Fruit fly (Drosophila melanogaster) whole organism, prepupa: ENCODE results near the gene CG14441.
A peak's percentile ranks its signal among the peaks of the same experiment; 100 is the strongest.

ENCODE experiments used
- Blimp-1 ChIP-seq: fragments of 200-800 bp; sonication (Bioruptor generic); optimal IDR thresholded peaks from 3 replicates; lab custom pipeline; 2017; ENCODE audit warnings: missing biosample characterization, missing genetic modification characterization, mild to moderate bottlenecking, moderate library complexity, missing genetic modification reagents
- CG10631 ChIP-seq: fragments of 200-800 bp; sonication (Bioruptor generic); optimal IDR thresholded peaks from 2 replicates; lab custom pipeline; 2016; ENCODE audit warnings: missing biosample characterization, missing genetic modification characterization
- CG11294 ChIP-seq: fragments of 200-800 bp; sonication (Bioruptor generic); IDR thresholded peaks from 2 replicates; pipeline ENCODE4 v1.3.6; 2022; ENCODE audit warnings: missing biosample characterization, missing genetic modification characterization
- CG11902 ChIP-seq: fragments of 200-800 bp; sonication (Bioruptor generic); optimal IDR thresholded peaks from 3 replicates; lab custom pipeline; 2016; ENCODE audit warnings: missing biosample characterization, missing genetic modification characterization
- CG15336 ChIP-seq: fragments of 200-800 bp; sonication (Bioruptor generic); IDR thresholded peaks from 2 replicates; pipeline ENCODE4 v1.3.6; 2022; ENCODE audit warnings: missing biosample characterization, missing genetic modification characterization
- CG1621 ChIP-seq: fragments of 200-800 bp; sonication (Bioruptor generic); optimal IDR thresholded peaks from 3 replicates; lab custom pipeline; 2018; ENCODE audit warnings: missing biosample characterization, mild to moderate bottlenecking, missing genetic modification characterization
- CG16779 ChIP-seq: fragments of 200-800 bp; sonication (Bioruptor generic); optimal IDR thresholded peaks from 3 replicates; lab custom pipeline; 2017; ENCODE audit warnings: missing biosample characterization, mild to moderate bottlenecking, missing genetic modification characterization
- CG3032 ChIP-seq: fragments of 200-800 bp; optimal IDR thresholded peaks from 2 replicates; lab custom pipeline; 2019; ENCODE audit warnings: missing biosample characterization, mild to moderate bottlenecking, missing genetic modification characterization, moderate library complexity
- CG32006 ChIP-seq: fragments of 200-800 bp; sonication (Bioruptor generic); optimal IDR thresholded peaks from 3 replicates; lab custom pipeline; 2017; ENCODE audit warnings: missing biosample characterization, mild to moderate bottlenecking, missing genetic modification characterization
- CG34406 ChIP-seq: fragments of 200-800 bp; sonication (Bioruptor generic); optimal IDR thresholded peaks from 3 replicates; lab custom pipeline; 2016; ENCODE audit warnings: missing biosample characterization, missing genetic modification characterization
- CG3919 ChIP-seq: fragments of 200-800 bp; sonication (Bioruptor generic); optimal IDR thresholded peaks from 3 replicates; lab custom pipeline; 2016; ENCODE audit warnings: missing biosample characterization, missing genetic modification characterization
- CG4318 ChIP-seq: fragments of 200-800 bp; sonication (Bioruptor generic); optimal IDR thresholded peaks from 3 replicates; lab custom pipeline; 2017; ENCODE audit warnings: missing biosample characterization, mild to moderate bottlenecking, missing genetic modification characterization
- CG6792 ChIP-seq: fragments of 200-800 bp; sonication (Bioruptor generic); optimal IDR thresholded peaks from 3 replicates; lab custom pipeline; 2016; ENCODE audit warnings: missing biosample characterization, missing genetic modification characterization
- CG6808 ChIP-seq: fragments of 200-800 bp; sonication (Bioruptor generic); optimal IDR thresholded peaks from 3 replicates; lab custom pipeline; 2017; ENCODE audit warnings: missing biosample characterization, missing genetic modification characterization, mild to moderate bottlenecking, moderate library complexity, missing genetic modification reagents
- CG6854 ChIP-seq: fragments of 200-800 bp; sonication (Bioruptor generic); optimal IDR thresholded peaks from 2 replicates; lab custom pipeline; 2017; ENCODE audit warnings: missing biosample characterization, mild to moderate bottlenecking, missing genetic modification characterization
- CG7368 ChIP-seq: fragments of 200-800 bp; sonication (Bioruptor generic); optimal IDR thresholded peaks from 3 replicates; lab custom pipeline; 2016; ENCODE audit warnings: missing biosample characterization, missing genetic modification characterization
- CG8319 ChIP-seq: fragments of 200-800 bp; sonication (Bioruptor generic); optimal IDR thresholded peaks from 3 replicates; lab custom pipeline; 2016; ENCODE audit warnings: missing biosample characterization, missing genetic modification characterization
- CG8632 ChIP-seq: fragments of 200-800 bp; sonication (Bioruptor generic); optimal IDR thresholded peaks from 3 replicates; lab custom pipeline; 2016; ENCODE audit warnings: missing biosample characterization, missing genetic modification characterization
- CG9139 ChIP-seq: fragments of 200-800 bp; sonication (Bioruptor generic); optimal IDR thresholded peaks from 3 replicates; lab custom pipeline; 2017; ENCODE audit warnings: missing biosample characterization, mild to moderate bottlenecking, missing genetic modification characterization
- Eip75B ChIP-seq: fragments of 200-800 bp; sonication (Bioruptor generic); optimal IDR thresholded peaks from 3 replicates; lab custom pipeline; 2016; ENCODE audit warnings: missing biosample characterization, missing genetic modification characterization
- Eip78C ChIP-seq: fragments of 200-800 bp; sonication (Bioruptor generic); peaks from one replicate; lab custom pipeline; 2016; ENCODE audit warnings: missing biosample characterization, missing genetic modification characterization
- Eip93F ChIP-seq: fragments of 200-800 bp; sonication (Bioruptor generic); optimal IDR thresholded peaks from 2 replicates; lab custom pipeline; 2016; ENCODE audit warnings: missing biosample characterization, mild to moderate bottlenecking, missing genetic modification characterization
- Ets21C ChIP-seq: fragments of 200-800 bp; sonication (Bioruptor generic); optimal IDR thresholded peaks from 3 replicates; lab custom pipeline; 2016; ENCODE audit warnings: missing biosample characterization, missing genetic modification characterization
- Ets96B ChIP-seq: fragments of 200-800 bp; optimal IDR thresholded peaks from 2 replicates; lab custom pipeline; 2019; ENCODE audit warnings: missing biosample characterization, mild to moderate bottlenecking, missing genetic modification characterization, moderate library complexity
- Gug ChIP-seq: fragments of 200-800 bp; sonication (Bioruptor generic); IDR thresholded peaks from 2 replicates; pipeline ENCODE4 v1.3.6; 2022; ENCODE audit warnings: missing biosample characterization, missing genetic modification characterization
- Hr38 ChIP-seq: sonication (Bioruptor generic); optimal IDR thresholded peaks from 2 replicates; lab custom pipeline; 2016; ENCODE audit warnings: missing biosample characterization, missing genetic modification characterization
- Hr39 ChIP-seq: fragments of 200-800 bp; sonication (Bioruptor generic); optimal IDR thresholded peaks from 2 replicates; lab custom pipeline; 2016; ENCODE audit warnings: missing biosample characterization, missing genetic modification characterization
- Hr4 ChIP-seq: fragments of 200-800 bp; sonication (Bioruptor generic); optimal IDR thresholded peaks from 3 replicates; lab custom pipeline; 2016; ENCODE audit warnings: missing biosample characterization, missing genetic modification characterization
- Lpt ChIP-seq: fragments of 200-800 bp; sonication (Bioruptor generic); optimal IDR thresholded peaks from 3 replicates; lab custom pipeline; 2016; ENCODE audit warnings: missing biosample characterization, missing genetic modification characterization
- Met ChIP-seq: fragments of 200-800 bp; sonication (Bioruptor generic); optimal IDR thresholded peaks from 3 replicates; lab custom pipeline; 2016; ENCODE audit warnings: missing biosample characterization, missing genetic modification characterization
- Smox ChIP-seq: fragments of 200-800 bp; sonication (Bioruptor generic); optimal IDR thresholded peaks from 3 replicates; lab custom pipeline; 2016; ENCODE audit warnings: missing biosample characterization, missing genetic modification characterization
- Sox102F ChIP-seq: fragments of 200-800 bp; sonication (Bioruptor generic); optimal IDR thresholded peaks from 2 replicates; lab custom pipeline; 2016; ENCODE audit warnings: missing biosample characterization, mild to moderate bottlenecking, missing genetic modification characterization
- Sox14 ChIP-seq: fragments of 200-800 bp; sonication (Bioruptor generic); optimal IDR thresholded peaks from 3 replicates; lab custom pipeline; 2016; ENCODE audit warnings: missing biosample characterization, missing genetic modification characterization
- Sox15 ChIP-seq: fragments of 200-800 bp; sonication (Bioruptor generic); optimal IDR thresholded peaks from 3 replicates; lab custom pipeline; 2016; ENCODE audit warnings: missing biosample characterization, missing genetic modification characterization
- achi ChIP-seq: fragments of 200-800 bp; sonication (Bioruptor generic); optimal IDR thresholded peaks from 3 replicates; lab custom pipeline; 2016; ENCODE audit warnings: missing biosample characterization, missing genetic modification characterization
- acj6 ChIP-seq: fragments of 200-800 bp; sonication (Bioruptor generic); optimal IDR thresholded peaks from 3 replicates; lab custom pipeline; 2016; ENCODE audit warnings: missing biosample characterization, missing genetic modification characterization
- dac ChIP-seq: fragments of 200-800 bp; sonication (Bioruptor generic); optimal IDR thresholded peaks from 2 replicates; lab custom pipeline; 2017; ENCODE audit warnings: missing biosample characterization, mild to moderate bottlenecking, missing genetic modification characterization
- dsx ChIP-seq: fragments of 200-800 bp; optimal IDR thresholded peaks from 3 replicates; lab custom pipeline; 2019; ENCODE audit warnings: missing biosample characterization, mild to moderate bottlenecking, missing genetic modification characterization, moderate library complexity; ENCODE audit not compliant: poor library complexity, severe bottlenecking
- eg ChIP-seq: fragments of 200-800 bp; sonication (Bioruptor generic); IDR thresholded peaks from 3 replicates; pipeline ENCODE4 v1.3.6; 2022; ENCODE audit warnings: missing biosample characterization, missing genetic modification characterization
- esn ChIP-seq: fragments of 200-800 bp; sonication (Bioruptor generic); optimal IDR thresholded peaks from 2 replicates; lab custom pipeline; 2016; ENCODE audit warnings: missing biosample characterization, mild to moderate bottlenecking, missing genetic modification characterization, moderate library complexity
- fd59A ChIP-seq: fragments of 200-800 bp; sonication (Bioruptor generic); optimal IDR thresholded peaks from 2 replicates; lab custom pipeline; 2017; ENCODE audit warnings: missing biosample characterization, mild to moderate bottlenecking, missing genetic modification characterization, missing genetic modification reagents
- net ChIP-seq: fragments of 200-800 bp; sonication (Bioruptor generic); optimal IDR thresholded peaks from 3 replicates; lab custom pipeline; 2016; ENCODE audit warnings: missing biosample characterization, missing genetic modification characterization
- pdm3 ChIP-seq: fragments of 200-800 bp; sonication (Bioruptor generic); optimal IDR thresholded peaks from 3 replicates; lab custom pipeline; 2016; ENCODE audit warnings: missing biosample characterization, missing genetic modification characterization
- salr ChIP-seq, 2 experiments: fragments of 200-800 bp; sonication (Bioruptor generic); optimal IDR thresholded peaks; 3 replicates each; lab custom pipeline; 2016 to 2018; ENCODE audit warnings: missing biosample characterization in 2 of 2, missing genetic modification characterization in 2 of 2, mild to moderate bottlenecking in 1 of 2
- spab ChIP-seq: fragments of 200-800 bp; sonication (Bioruptor generic); optimal IDR thresholded peaks from 2 replicates; lab custom pipeline; 2017; ENCODE audit warnings: missing biosample characterization, mild to moderate bottlenecking, missing genetic modification characterization, missing genetic modification reagents
- ss ChIP-seq, 2 experiments: fragments of 200-800 bp; sonication (Bioruptor generic); optimal IDR thresholded peaks; 2 replicates in 1 of 2; 3 replicates in 1 of 2; lab custom pipeline; 2017 to 2018; ENCODE audit warnings: mild to moderate bottlenecking in 2 of 2, missing biosample characterization in 2 of 2, missing genetic modification characterization in 2 of 2, moderate library complexity in 1 of 2
- svp ChIP-seq: fragments of 200-800 bp; sonication (Bioruptor generic); peaks from one replicate; lab custom pipeline; 2016; ENCODE audit warnings: missing biosample characterization, missing genetic modification characterization
- vri ChIP-seq: fragments of 200-800 bp; sonication (Bioruptor generic); optimal IDR thresholded peaks from 3 replicates; lab custom pipeline; 2016; ENCODE audit warnings: missing biosample characterization, mild to moderate bottlenecking, missing genetic modification characterization

The CG14441 gene

DNA sequence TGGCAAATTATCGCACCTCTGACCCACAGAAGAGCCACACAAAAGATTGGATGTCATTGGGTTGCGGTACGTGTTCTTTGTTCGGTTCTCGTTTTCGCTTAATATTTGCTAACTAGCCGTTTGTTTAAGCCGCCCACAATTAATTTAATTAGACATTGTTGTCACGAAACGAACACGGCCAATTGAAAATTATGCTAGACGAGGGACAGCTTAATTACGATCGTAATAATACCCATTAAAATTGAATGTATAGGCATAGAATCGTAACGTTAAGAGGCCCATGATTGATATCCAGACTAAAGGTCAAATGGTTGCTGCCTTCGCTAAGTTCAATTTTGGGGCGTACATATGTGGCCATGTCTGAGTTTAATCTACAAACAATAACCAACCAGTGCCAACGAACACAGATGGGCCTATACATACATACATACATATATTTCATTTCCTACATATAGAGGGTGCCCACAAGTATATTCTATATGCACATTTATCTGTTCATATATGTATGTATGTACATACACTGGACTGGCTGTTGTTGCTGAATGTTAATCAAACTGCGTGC lies 29.4 kb downstream of the CG14441 start:
- peak; percentile 64 for TF ChIP-seq Eip78C (GFP tag; lab: Kevin White, UChicago)
- no peak for TF ChIP-seq Blimp-1 (GFP tag; lab: Kevin White, UChicago)
- peak; percentile 94 for TF ChIP-seq svp
- TF ChIP-seq net (GFP tag; lab: Kevin White, UChicago), result no peak

dm6 chrX:6730600-6731259 lies 31.4 kb downstream of the CG14441 start:
- peak; percentile 44 for TF ChIP-seq CG6854
- TF ChIP-seq pdm3 (GFP tag; lab: Kevin White, UChicago), result no peak
- TF ChIP-seq esn (GFP tag; lab: Kevin White, UChicago), result no peak
- peak; percentile 43 for TF ChIP-seq Lpt (GFP tag; lab: Kevin White, UChicago)
- no peak for TF ChIP-seq CG3032 (tag; lab: Kevin White, UChicago)
- peak; percentile 50 to 54 for TF ChIP-seq ss (GFP tag; optimal IDR thresholded peaks at IDR 0.05; lab: Kevin White, UChicago)
- TF ChIP-seq CG11294 (GFP tag; lab: Robert Waterston, UW), result no peak
- no peak for TF ChIP-seq dac (GFP tag; lab: Kevin White, UChicago)
- no peak for TF ChIP-seq CG11902 (GFP tag; lab: Kevin White, UChicago)
- peak; percentile 44 for TF ChIP-seq Ets96B (tag; lab: Kevin White, UChicago)
- TF ChIP-seq Hr4 (GFP tag; lab: Kevin White, UChicago), result no peak
- peak; percentile 33 for TF ChIP-seq CG7368 (GFP tag; lab: Kevin White, UChicago)
- no peak for TF ChIP-seq CG10631 (GFP tag; lab: Kevin White, UChicago)
- no peak for TF ChIP-seq CG8319 (GFP tag; lab: Kevin White, UChicago)
- peak; percentile 29 for TF ChIP-seq vri (GFP tag; lab: Kevin White, UChicago)
- peak in 1 of 2 experiments; percentile 35 for TF ChIP-seq salr (GFP tag; optimal IDR thresholded peaks at IDR 0.05; lab: Kevin White, UChicago)
- TF ChIP-seq Met (GFP tag; lab: Kevin White, UChicago), result no peak
- TF ChIP-seq Gug (GFP tag; lab: Robert Waterston, UW), result peak; percentile 44; the same call in 1 of the 2 replicates
- no peak for TF ChIP-seq Sox14 (GFP tag; lab: Kevin White, UChicago)
- TF ChIP-seq CG32006 (GFP tag; lab: Kevin White, UChicago), result peak; percentile 34
- TF ChIP-seq spab, result peak; percentile 57
- TF ChIP-seq acj6 (GFP tag; lab: Kevin White, UChicago), result no peak
- TF ChIP-seq net (GFP tag; lab: Kevin White, UChicago), result peak; percentile 62
- peak; percentile 60 for TF ChIP-seq CG9139 (GFP tag; lab: Kevin White, UChicago)
- TF ChIP-seq Eip93F (GFP tag; lab: Kevin White, UChicago), result no peak
- peak; percentile 89 for TF ChIP-seq svp
- TF ChIP-seq CG1621 (tag; lab: Kevin White, UChicago), result peak; percentile 46
- TF ChIP-seq CG6792 (GFP tag; lab: Kevin White, UChicago), result no peak
- TF ChIP-seq CG8632 (GFP tag; lab: Kevin White, UChicago), result no peak
- no peak for TF ChIP-seq Blimp-1 (GFP tag; lab: Kevin White, UChicago)
- peak; percentile 90 for TF ChIP-seq dsx
- no peak for TF ChIP-seq Smox (GFP tag; lab: Kevin White, UChicago)
- no peak for TF ChIP-seq CG4318 (GFP tag; lab: Kevin White, UChicago)
- no peak for TF ChIP-seq Hr38 (GFP tag; lab: Kevin White, UChicago)
- TF ChIP-seq achi (GFP tag; lab: Kevin White, UChicago), result peak; percentile 17
- no peak for TF ChIP-seq CG34406 (GFP tag; lab: Kevin White, UChicago)
- TF ChIP-seq Sox102F (GFP tag; lab: Kevin White, UChicago), result no peak
- TF ChIP-seq Hr39, result no peak
- peak; percentile 87 for TF ChIP-seq eg (GFP tag; lab: Robert Waterston, UW)
- no peak for TF ChIP-seq Ets21C (GFP tag; lab: Kevin White, UChicago)
- TF ChIP-seq Eip78C (GFP tag; lab: Kevin White, UChicago), result peak; percentile 65
- peak; percentile 5 for TF ChIP-seq CG16779 (tag; lab: Kevin White, UChicago)
- peak; percentile 75 for TF ChIP-seq CG6808 (GFP tag; lab: Kevin White, UChicago)
- peak; percentile 29 for TF ChIP-seq CG3919 (GFP tag; lab: Kevin White, UChicago)
- TF ChIP-seq CG15336 (GFP tag; lab: Robert Waterston, UW), result peak; percentile 62
- no peak for TF ChIP-seq Sox15
- no peak for TF ChIP-seq fd59A (GFP tag; lab: Kevin White, UChicago)
- no peak for TF ChIP-seq Eip75B (GFP tag; lab: Kevin White, UChicago)
